Worm (Caenorhabditis elegans) whole organism, mixed stage, embryonic: Measurements from ENCODE around the gene nhr-41.

Experiments
- ceh-39 ChIP-seq: fragments of 150-350 bp; optimal IDR thresholded peaks from 2 replicates; lab custom pipeline; 2014; ENCODE audit warnings: missing biosample characterization, missing genetic modification characterization
- ceh-43 ChIP-seq: fragments of 200-800 bp; sonication (Bioruptor generic); optimal IDR thresholded peaks from 2 replicates; lab custom pipeline; 2018; ENCODE audit warnings: mild to moderate bottlenecking, missing genetic modification characterization, moderate library complexity, missing compliant biosample characterization
- ceh-83 ChIP-seq: fragments of 200-800 bp; sonication (Bioruptor generic); optimal IDR thresholded peaks from 2 replicates; lab custom pipeline; 2018; ENCODE audit warnings: mild to moderate bottlenecking, missing genetic modification characterization, missing compliant biosample characterization
- ces-1 ChIP-seq: fragments of 150-350 bp; optimal IDR thresholded peaks from 2 replicates; lab custom pipeline; 2014; ENCODE audit warnings: missing biosample characterization, missing genetic modification reagents, missing genetic modification characterization
- elt-3 ChIP-seq: fragments of 150-350 bp; optimal IDR thresholded peaks from 2 replicates; lab custom pipeline; 2014; ENCODE audit warnings: missing biosample characterization, missing genetic modification characterization
- nhr-12 ChIP-seq: fragments of 150-350 bp; optimal IDR thresholded peaks from 2 replicates; lab custom pipeline; 2014; ENCODE audit warnings: missing biosample characterization, missing genetic modification characterization
- nhr-237 ChIP-seq: fragments of 150-350 bp; optimal IDR thresholded peaks from 2 replicates; lab custom pipeline; 2014; ENCODE audit warnings: missing biosample characterization, missing genetic modification characterization
- pha-4 ChIP-seq: fragments of 150-350 bp; optimal IDR thresholded peaks from 2 replicates; lab custom pipeline; 2018; ENCODE audit warnings: missing biosample characterization, missing genetic modification reagents, missing genetic modification characterization
- snpc-4 ChIP-seq: fragments of 150-350 bp; optimal IDR thresholded peaks from 2 replicates; lab custom pipeline; 2014; ENCODE audit warnings: missing biosample characterization, missing genetic modification characterization
- unc-39 ChIP-seq: fragments of 150-350 bp; optimal IDR thresholded peaks from 2 replicates; lab custom pipeline; 2014; ENCODE audit warnings: missing biosample characterization, missing genetic modification characterization
- unc-62 ChIP-seq: fragments of 150-350 bp; optimal IDR thresholded peaks from 2 replicates; lab custom pipeline; 2014; ENCODE audit warnings: missing biosample characterization, missing genetic modification reagents, missing genetic modification characterization

- no peak for TF ChIP-seq nhr-12 (tag; lab: Kevin White, UChicago)
- no peak for TF ChIP-seq ceh-39 (tag; lab: Kevin White, UChicago)
- no peak for TF ChIP-seq ces-1
- no peak for TF ChIP-seq snpc-4 (tag; lab: Kevin White, UChicago)
- TF ChIP-seq ceh-43 (GFP tag; lab: Kevin White, UChicago): no peak
- TF ChIP-seq unc-39: no peak
- TF ChIP-seq unc-62 (GFP tag; lab: Kevin White, UChicago): no peak
- no peak for TF ChIP-seq nhr-237 (tag; lab: Kevin White, UChicago)
- TF ChIP-seq pha-4 (tag; lab: Kevin White, UChicago): no peak
- no peak for TF ChIP-seq ceh-83 (GFP tag; lab: Kevin White, UChicago)
- TF ChIP-seq elt-3 (tag; lab: Kevin White, UChicago): no peak
These were observed 41.3 kb downstream of the nhr-41 start, which contains the start of gene clec-171 for ce11 chrIV:1427283-1427682.
